Worm (Caenorhabditis elegans) whole organism, mixed stage, embryonic: ENCODE results near the gene hrpu-1.

Experiments
- ces-1 ChIP-seq: fragments of 150-350 bp; optimal IDR thresholded peaks from 2 replicates; lab custom pipeline; 2014; ENCODE audit warnings: missing biosample characterization, missing genetic modification reagents, missing genetic modification characterization
- drap-1 ChIP-seq: fragments of 200-800 bp; sonication (Bioruptor generic); optimal IDR thresholded peaks from 3 replicates; lab custom pipeline; 2018; ENCODE audit warnings: mild to moderate bottlenecking, missing genetic modification characterization, missing compliant biosample characterization
- elt-1 ChIP-seq: sonication (generic microtip); optimal IDR thresholded peaks from 2 replicates; lab custom pipeline; 2017; ENCODE audit warnings: missing genetic modification characterization, mild to moderate bottlenecking, missing compliant biosample characterization, antibody characterized with exemption, moderate library complexity, borderline replicate concordance; ENCODE audit not compliant: insufficient read depth
- elt-3 ChIP-seq: fragments of 150-350 bp; optimal IDR thresholded peaks from 2 replicates; lab custom pipeline; 2014; ENCODE audit warnings: missing biosample characterization, missing genetic modification characterization
- flh-1 ChIP-seq: fragments of 200-800 bp; sonication (Bioruptor generic); optimal IDR thresholded peaks from 2 replicates; lab custom pipeline; 2018; ENCODE audit warnings: mild to moderate bottlenecking, missing genetic modification characterization, moderate library complexity, missing compliant biosample characterization
- lin-13 ChIP-seq: fragments of 150-350 bp; optimal IDR thresholded peaks from 2 replicates; lab custom pipeline; 2014; ENCODE audit warnings: missing biosample characterization, missing genetic modification characterization
- mls-2 ChIP-seq: sonication (generic microtip); optimal IDR thresholded peaks from 2 replicates; lab custom pipeline; 2016; ENCODE audit warnings: mild to moderate bottlenecking, missing genetic modification characterization, moderate library complexity, missing compliant biosample characterization
- nhr-28 ChIP-seq: fragments of 150-350 bp; optimal IDR thresholded peaks from 2 replicates; lab custom pipeline; 2014; ENCODE audit warnings: missing biosample characterization, missing genetic modification characterization
- nhr-76 ChIP-seq: sonication (generic microtip); optimal IDR thresholded peaks from 2 replicates; lab custom pipeline; 2017; ENCODE audit warnings: missing biosample characterization, missing genetic modification characterization
- pha-4 ChIP-seq: fragments of 150-350 bp; optimal IDR thresholded peaks from 2 replicates; lab custom pipeline; 2018; ENCODE audit warnings: missing biosample characterization, missing genetic modification reagents, missing genetic modification characterization
- sptf-1 ChIP-seq: sonication (generic microtip); optimal IDR thresholded peaks from 2 replicates; lab custom pipeline; 2017; ENCODE audit warnings: mild to moderate bottlenecking, missing genetic modification characterization, moderate library complexity, missing compliant biosample characterization
- unc-39 ChIP-seq: fragments of 150-350 bp; optimal IDR thresholded peaks from 2 replicates; lab custom pipeline; 2014; ENCODE audit warnings: missing biosample characterization, missing genetic modification characterization
- unc-62 ChIP-seq: fragments of 150-350 bp; optimal IDR thresholded peaks from 2 replicates; lab custom pipeline; 2014; ENCODE audit warnings: missing biosample characterization, missing genetic modification reagents, missing genetic modification characterization
- ztf-11 ChIP-seq: fragments of 150-350 bp; optimal IDR thresholded peaks from 2 replicates; lab custom pipeline; 2014; ENCODE audit warnings: missing biosample characterization, missing genetic modification characterization

DNA sequence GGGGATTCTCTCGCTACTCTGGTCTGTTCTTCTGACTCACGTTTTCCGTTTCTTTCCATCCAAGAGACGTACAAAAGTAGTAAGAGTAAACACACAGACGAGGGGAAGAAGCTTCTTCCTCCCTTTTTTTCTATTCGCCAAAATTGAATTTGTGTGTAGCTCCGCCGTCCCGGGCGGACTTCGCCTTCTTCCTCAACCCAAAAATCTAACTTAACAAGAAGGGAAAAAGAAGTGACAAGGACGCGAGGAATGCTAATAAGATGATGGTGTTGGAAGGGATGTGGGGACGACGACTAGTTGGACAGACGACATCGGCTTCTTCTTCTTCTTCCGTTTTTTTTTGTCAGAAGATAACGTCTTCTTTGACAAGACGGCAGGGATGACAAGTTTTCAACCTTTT lies 22.4 kb upstream of the hrpu-1 start:
- TF ChIP-seq pha-4 (tag; lab: Kevin White, UChicago) = no peak
- no peak for TF ChIP-seq drap-1 (GFP tag; lab: Kevin White, UChicago)
- TF ChIP-seq nhr-28 (tag; lab: Kevin White, UChicago) = no peak
- TF ChIP-seq mls-2 (tag; lab: Kevin White, UChicago) = no peak
- no peak for TF ChIP-seq nhr-76
- TF ChIP-seq lin-13 (tag; lab: Kevin White, UChicago) = no peak
- peak; percentile 98 for TF ChIP-seq ces-1 (GFP tag; lab: Kevin White, UChicago)
- TF ChIP-seq unc-62 = no peak
- no peak for TF ChIP-seq elt-3
- TF ChIP-seq ztf-11 (tag; lab: Kevin White, UChicago) = no peak
- no peak for TF ChIP-seq sptf-1 (tag; lab: Kevin White, UChicago)
- no peak for TF ChIP-seq elt-1
- TF ChIP-seq unc-39 (tag; lab: Kevin White, UChicago) = no peak
- no peak for TF ChIP-seq flh-1 (GFP tag; lab: Kevin White, UChicago)
